Worm (Caenorhabditis elegans) whole organism, L3 larva: ENCODE measurements around the gene dsb-1.

Experiments
- aly-2 ChIP-seq: fragments of 150-350 bp; optimal IDR thresholded peaks from 2 replicates; lab custom pipeline; 2014; ENCODE audit warnings: missing biosample characterization, missing genetic modification characterization
- elt-1 ChIP-seq: fragments of 150-350 bp; optimal IDR thresholded peaks from 2 replicates; lab custom pipeline; 2014; ENCODE audit warnings: missing biosample characterization, missing genetic modification characterization
- fos-1 ChIP-seq: fragments of 150-350 bp; optimal IDR thresholded peaks from 2 replicates; lab custom pipeline; 2014; ENCODE audit warnings: missing biosample characterization, missing genetic modification characterization
- lin-15B ChIP-seq: fragments of 150-350 bp; optimal IDR thresholded peaks from 2 replicates; lab custom pipeline; 2014; ENCODE audit warnings: missing biosample characterization, missing genetic modification characterization
- nfya-1 ChIP-seq: sonication (generic microtip); optimal IDR thresholded peaks from 2 replicates; lab custom pipeline; 2017; ENCODE audit warnings: missing genetic modification characterization, mild to moderate bottlenecking, missing compliant biosample characterization, antibody characterized with exemption, moderate library complexity; ENCODE audit not compliant: insufficient read depth
- nhr-237 ChIP-seq: fragments of 150-350 bp; optimal IDR thresholded peaks from 2 replicates; lab custom pipeline; 2014; ENCODE audit warnings: missing biosample characterization, missing genetic modification characterization
- nhr-77 ChIP-seq: fragments of 150-350 bp; optimal IDR thresholded peaks from 2 replicates; lab custom pipeline; 2014; ENCODE audit warnings: missing biosample characterization, missing genetic modification characterization
- pha-4 ChIP-seq: fragments of 150-350 bp; optimal IDR thresholded peaks from 2 replicates; lab custom pipeline; 2014; ENCODE audit warnings: missing biosample characterization, missing genetic modification reagents, missing genetic modification characterization
- tbx-2 ChIP-seq: sonication (generic microtip); optimal IDR thresholded peaks from 2 replicates; lab custom pipeline; 2016; ENCODE audit warnings: mild to moderate bottlenecking, missing genetic modification characterization, missing compliant biosample characterization
- unc-39 ChIP-seq: sonication (generic microtip); optimal IDR thresholded peaks from 4 replicates; lab custom pipeline; 2017; ENCODE audit warnings: missing biosample characterization, missing genetic modification characterization
- zag-1 ChIP-seq: fragments of 150-350 bp; optimal IDR thresholded peaks from 2 replicates; lab custom pipeline; 2014; ENCODE audit warnings: missing biosample characterization, missing genetic modification characterization
- ztf-4 ChIP-seq: fragments of 150-350 bp; optimal IDR thresholded peaks from 2 replicates; lab custom pipeline; 2014; ENCODE audit warnings: missing biosample characterization, missing genetic modification characterization

DNA sequence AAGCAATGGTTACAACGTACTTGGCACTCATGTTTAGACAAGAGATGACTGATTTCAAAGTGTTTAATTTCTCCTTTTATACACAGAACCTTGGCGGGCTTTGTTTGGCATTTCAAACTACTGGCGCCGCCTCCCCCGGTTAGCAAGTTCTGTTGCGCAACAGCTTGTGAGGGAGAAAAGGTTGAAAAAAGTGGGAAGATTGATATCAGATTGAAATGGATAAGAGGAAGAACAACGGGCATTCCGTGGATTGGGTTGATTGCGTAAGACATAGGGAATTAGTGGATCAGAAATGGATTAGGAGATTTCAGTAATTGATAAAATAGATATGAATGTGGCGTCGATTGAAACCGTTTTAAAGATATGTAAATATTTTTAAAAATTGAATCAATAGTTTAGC lies 19.7 kb downstream of the dsb-1 start, which contains the start of gene col-130:
- TF ChIP-seq nfya-1 (no peak), elt-1 (tag; lab: Kevin White, UChicago) (no peak), lin-15B (no peak), pha-4 (no peak), tbx-2 (tag; lab: Kevin White, UChicago) (no peak), zag-1 (tag; lab: Kevin White, UChicago) (no peak), nhr-77 (tag; lab: Kevin White, UChicago) (no peak), aly-2 (tag; lab: Kevin White, UChicago) (no peak), nhr-237 (tag; lab: Kevin White, UChicago) (no peak), ztf-4 (tag; lab: Kevin White, UChicago) (no peak), unc-39 (no peak), fos-1 (tag; lab: Kevin White, UChicago) (no peak)
